Worm (Caenorhabditis elegans) whole organism, L4 larva: Measurements from ENCODE around the gene C31H1.5.
A peak's percentile ranks its signal among the peaks of the same experiment; 100 is the strongest.

ENCODE experiments used
- F10B5.3 ChIP-seq: sonication (generic microtip); optimal IDR thresholded peaks from 2 replicates; lab custom pipeline; 2016; ENCODE audit warnings: mild to moderate bottlenecking, missing genetic modification characterization, missing compliant biosample characterization
- F37D6.2 ChIP-seq: sonication (generic microtip); optimal IDR thresholded peaks from 2 replicates; lab custom pipeline; 2016; ENCODE audit warnings: mild to moderate bottlenecking, missing genetic modification characterization, missing compliant biosample characterization
- F44E2.7 ChIP-seq: fragments of 200-800 bp; sonication (Bioruptor generic); IDR thresholded peaks from 2 replicates; pipeline ENCODE4 v2.1.2; 2022; ENCODE audit warnings: missing genetic modification characterization, missing compliant biosample characterization
- Y48G9A.11 ChIP-seq: fragments of 200-800 bp; sonication (Bioruptor generic); IDR thresholded peaks from 2 replicates; pipeline ENCODE4 v1.3.6; 2022; ENCODE audit warnings: missing genetic modification reagents, missing genetic modification characterization, missing compliant biosample characterization
- Y75B8A.6 ChIP-seq: fragments of 200-800 bp; sonication (Bioruptor generic); IDR thresholded peaks from 2 replicates; pipeline ENCODE4 v1.3.6; 2022; ENCODE audit warnings: missing genetic modification reagents, missing genetic modification characterization, missing compliant biosample characterization
- ZK546.5 ChIP-seq, 2 experiments: sonication (generic microtip); optimal IDR thresholded peaks; 2 replicates each; lab custom pipeline; 2017; ENCODE audit warnings: missing biosample characterization in 2 of 2, missing genetic modification characterization in 2 of 2
- aly-2 ChIP-seq: sonication (generic microtip); optimal IDR thresholded peaks from 2 replicates; lab custom pipeline; 2018; ENCODE audit warnings: missing biosample characterization, missing genetic modification characterization
- ceh-20 ChIP-seq: fragments of 200-800 bp; sonication (Bioruptor generic); IDR thresholded peaks from 2 replicates; pipeline ENCODE4 v1.3.6; 2022; ENCODE audit warnings: missing genetic modification reagents, missing genetic modification characterization, missing compliant biosample characterization
- ceh-32 ChIP-seq: sonication (generic microtip); optimal IDR thresholded peaks from 2 replicates; lab custom pipeline; 2016; ENCODE audit warnings: mild to moderate bottlenecking, missing genetic modification characterization, missing compliant biosample characterization; ENCODE audit not compliant: poor library complexity
- ceh-62 ChIP-seq: sonication (generic microtip); optimal IDR thresholded peaks from 2 replicates; lab custom pipeline; 2017; ENCODE audit warnings: missing biosample characterization, missing genetic modification characterization
- ceh-82 ChIP-seq: sonication (generic microtip); optimal IDR thresholded peaks from 2 replicates; lab custom pipeline; 2017; ENCODE audit warnings: missing biosample characterization, missing genetic modification characterization
- cey-2 ChIP-seq: sonication (generic microtip); optimal IDR thresholded peaks from 3 replicates; lab custom pipeline; 2017; ENCODE audit warnings: missing genetic modification characterization, mild to moderate bottlenecking, missing compliant biosample characterization, antibody characterized with exemption, borderline replicate concordance; ENCODE audit not compliant: insufficient read depth
- ctbp-1 ChIP-seq: fragments of 200-800 bp; sonication (Bioruptor generic); IDR thresholded peaks from 2 replicates; pipeline ENCODE4 v1.3.6; 2022; ENCODE audit warnings: missing genetic modification reagents, missing genetic modification characterization, missing compliant biosample characterization
- daf-16 ChIP-seq, 3 experiments: sonication (generic microtip); optimal IDR thresholded peaks; 2 replicates each; lab custom pipeline; 2016 to 2017; ENCODE audit warnings: missing genetic modification characterization in 3 of 3, missing genetic modification reagents in 3 of 3, mild to moderate bottlenecking in 2 of 3, missing compliant biosample characterization in 2 of 3, missing biosample characterization in 1 of 3, moderate library complexity in 1 of 3
- dmd-6 ChIP-seq: fragments of 200-800 bp; sonication (Bioruptor generic); IDR thresholded peaks from 2 replicates; pipeline ENCODE4 v1.3.6; 2022; ENCODE audit warnings: missing genetic modification reagents, missing genetic modification characterization, missing compliant biosample characterization
- dpl-1 ChIP-seq: fragments of 150-350 bp; optimal IDR thresholded peaks from 2 replicates; lab custom pipeline; 2014; ENCODE audit warnings: missing biosample characterization, missing genetic modification reagents, missing genetic modification characterization
- egl-27 ChIP-seq: sonication (generic microtip); optimal IDR thresholded peaks from 3 replicates; lab custom pipeline; 2017; ENCODE audit warnings: missing biosample characterization, missing genetic modification reagents, missing genetic modification characterization
- gei-8 ChIP-seq: fragments of 200-800 bp; sonication (Bioruptor generic); optimal IDR thresholded peaks from 2 replicates; lab custom pipeline; 2018; ENCODE audit warnings: mild to moderate bottlenecking, missing genetic modification characterization, missing compliant biosample characterization
- hif-1 ChIP-seq, 2 experiments: sonication (generic microtip); optimal IDR thresholded peaks; 2 replicates each; lab custom pipeline; 2016 to 2017; ENCODE audit warnings: missing compliant biosample characterization in 2 of 2, missing genetic modification characterization in 2 of 2, missing genetic modification reagents in 2 of 2, missing genotype in 2 of 2, mild to moderate bottlenecking in 1 of 2
- hlh-11 ChIP-seq: fragments of 200-800 bp; sonication (Bioruptor generic); optimal IDR thresholded peaks from 2 replicates; lab custom pipeline; 2018; ENCODE audit warnings: mild to moderate bottlenecking, missing genetic modification characterization, missing compliant biosample characterization
- hmg-1.1 ChIP-seq: fragments of 200-800 bp; sonication (Bioruptor generic); IDR thresholded peaks from 2 replicates; pipeline ENCODE4 v1.3.6; 2022; ENCODE audit warnings: missing genetic modification reagents, missing genetic modification characterization, missing compliant biosample characterization
- jun-1 ChIP-seq: fragments of 150-350 bp; optimal IDR thresholded peaks from 2 replicates; lab custom pipeline; 2014; ENCODE audit warnings: missing biosample characterization, missing genetic modification reagents, missing genetic modification characterization
- lin-1 ChIP-seq: fragments of 200-800 bp; sonication (Bioruptor generic); IDR thresholded peaks from 2 replicates; pipeline ENCODE4 v1.3.6; 2022; ENCODE audit warnings: missing genetic modification reagents, missing genetic modification characterization, missing compliant biosample characterization
- lin-39 ChIP-seq: fragments of 150-350 bp; optimal IDR thresholded peaks from 2 replicates; lab custom pipeline; 2014; ENCODE audit warnings: missing biosample characterization, missing genetic modification reagents, missing genetic modification characterization
- lir-3 ChIP-seq: sonication (generic microtip); optimal IDR thresholded peaks from 2 replicates; lab custom pipeline; 2016; ENCODE audit warnings: mild to moderate bottlenecking, missing genetic modification characterization, missing compliant biosample characterization
- madf-5 ChIP-seq, 2 experiments: fragments of 200-800 bp; sonication (Bioruptor generic); IDR thresholded peaks; 2 replicates each; pipeline ENCODE4 v1.3.6; 2022; ENCODE audit warnings: missing compliant biosample characterization in 2 of 2, missing genetic modification characterization in 2 of 2
- madf-9 ChIP-seq: fragments of 200-800 bp; sonication (Bioruptor generic); conservative IDR thresholded peaks from 2 replicates; pipeline ENCODE4 v1.3.6; 2022; ENCODE audit warnings: missing genetic modification reagents, missing genetic modification characterization, missing compliant biosample characterization
- mdt-29 ChIP-seq: fragments of 200-800 bp; sonication (Bioruptor generic); IDR thresholded peaks from 2 replicates; pipeline ENCODE4 v1.3.6; 2022; ENCODE audit warnings: missing genetic modification reagents, missing genetic modification characterization, missing compliant biosample characterization
- mep-1 ChIP-seq: fragments of 150-350 bp; sonication (generic microtip); optimal IDR thresholded peaks from 3 replicates; lab custom pipeline; 2014; ENCODE audit warnings: missing biosample characterization, missing genetic modification characterization
- mxl-2 ChIP-seq: fragments of 200-800 bp; sonication (Bioruptor generic); conservative IDR thresholded peaks from 2 replicates; pipeline ENCODE4 v1.3.6; 2022; ENCODE audit warnings: missing genetic modification reagents, missing genetic modification characterization, missing compliant biosample characterization
- nhr-10 ChIP-seq: fragments of 150-350 bp; optimal IDR thresholded peaks from 2 replicates; lab custom pipeline; 2014; ENCODE audit warnings: missing biosample characterization, missing genetic modification characterization
- nhr-237 ChIP-seq: sonication (generic microtip); optimal IDR thresholded peaks from 2 replicates; lab custom pipeline; 2017; ENCODE audit warnings: missing biosample characterization, missing genetic modification characterization
- nhr-28 ChIP-seq: fragments of 150-350 bp; optimal IDR thresholded peaks from 2 replicates; lab custom pipeline; 2014; ENCODE audit warnings: missing biosample characterization, missing genetic modification characterization
- nhr-42 ChIP-seq: fragments of 200-800 bp; sonication (Bioruptor generic); IDR thresholded peaks from 2 replicates; pipeline ENCODE4 v1.3.6; 2022; ENCODE audit warnings: missing genetic modification characterization, missing compliant biosample characterization
- nhr-77 ChIP-seq: fragments of 150-350 bp; optimal IDR thresholded peaks from 2 replicates; lab custom pipeline; 2014; ENCODE audit warnings: missing biosample characterization, missing genetic modification characterization
- php-3 ChIP-seq: fragments of 200-800 bp; sonication (Bioruptor generic); IDR thresholded peaks from 2 replicates; pipeline ENCODE4 v1.3.6; 2022; ENCODE audit warnings: missing genetic modification reagents, missing genetic modification characterization, missing compliant biosample characterization
- snpc-1.2 ChIP-seq: fragments of 200-800 bp; sonication (Bioruptor generic); IDR thresholded peaks from 2 replicates; pipeline ENCODE4 v1.3.6; 2022; ENCODE audit warnings: missing genetic modification reagents, missing genetic modification characterization, missing compliant biosample characterization
- snpc-4 ChIP-seq: fragments of 150-350 bp; optimal IDR thresholded peaks from 2 replicates; lab custom pipeline; 2014; ENCODE audit warnings: missing biosample characterization, missing genetic modification characterization
- spr-3 ChIP-seq: fragments of 200-800 bp; sonication (Bioruptor generic); optimal IDR thresholded peaks from 2 replicates; lab custom pipeline; 2018; ENCODE audit warnings: mild to moderate bottlenecking, missing genetic modification characterization, missing compliant biosample characterization
- unc-39 ChIP-seq: sonication (generic microtip); optimal IDR thresholded peaks from 2 replicates; lab custom pipeline; 2017; ENCODE audit warnings: missing biosample characterization, missing genetic modification characterization
- unc-62 ChIP-seq, 3 experiments: fragments of 150-350 bp in 1 of 3; sonication (generic microtip); optimal IDR thresholded peaks in 2 of 3; peaks in 1 of 3; 1 replicate in 1 of 3; 2 replicates in 2 of 3; lab custom pipeline; 2014 to 2017; ENCODE audit warnings: missing biosample characterization in 3 of 3, missing genetic modification characterization in 3 of 3, missing genetic modification reagents in 3 of 3, missing genotype in 1 of 3
- vab-7 ChIP-seq: fragments of 200-800 bp; sonication (Bioruptor generic); IDR thresholded peaks from 2 replicates; pipeline ENCODE4 v1.3.6; 2022; ENCODE audit warnings: missing genetic modification reagents, missing genetic modification characterization, missing compliant biosample characterization
- zag-1 ChIP-seq: fragments of 150-350 bp; optimal IDR thresholded peaks from 2 replicates; lab custom pipeline; 2014; ENCODE audit warnings: missing biosample characterization, missing genetic modification characterization
- zfp-3 ChIP-seq: fragments of 200-800 bp; sonication (Bioruptor generic); conservative IDR thresholded peaks from 2 replicates; pipeline ENCODE4 v1.3.6; 2022; ENCODE audit warnings: missing genetic modification reagents, missing genetic modification characterization, missing compliant biosample characterization
- zip-11 ChIP-seq: fragments of 200-800 bp; sonication (Bioruptor generic); IDR thresholded peaks from 2 replicates; pipeline ENCODE4 v1.3.6; 2022; ENCODE audit warnings: missing genetic modification characterization, missing compliant biosample characterization
- ztf-11 ChIP-seq: fragments of 150-350 bp; optimal IDR thresholded peaks from 2 replicates; lab custom pipeline; 2014; ENCODE audit warnings: missing biosample characterization, missing genetic modification characterization
- ztf-7 ChIP-seq: fragments of 150-350 bp; optimal IDR thresholded peaks from 2 replicates; lab custom pipeline; 2014; ENCODE audit warnings: missing biosample characterization, missing genetic modification characterization

Gene C31H1.5

DNA sequence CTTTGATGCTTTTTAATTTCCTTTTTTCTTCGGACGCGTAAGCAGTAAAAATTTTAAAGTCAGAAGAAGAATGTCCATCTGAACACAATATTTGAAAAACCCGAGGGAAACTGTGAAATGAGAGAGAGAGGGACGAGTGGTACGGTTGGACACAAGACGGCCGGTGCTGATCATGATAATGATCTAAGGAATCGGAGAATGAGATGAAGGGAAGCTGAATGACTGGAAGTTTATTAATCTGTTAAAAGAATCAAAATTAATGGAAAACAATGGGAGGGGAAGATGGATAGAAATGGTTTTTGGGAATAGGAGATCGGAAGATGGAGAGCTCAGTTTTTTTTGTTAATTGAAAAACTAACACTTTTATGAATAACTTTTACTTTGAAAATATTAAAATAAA lies 37.9 kb downstream of the C31H1.5 start:
- no peak for TF ChIP-seq dmd-6 (GFP tag; lab: Robert Waterston, UW)
- no peak for TF ChIP-seq ZK546.5 (tag; optimal IDR thresholded peaks at IDR 0.05; lab: Kevin White, UChicago)
- no peak for TF ChIP-seq ztf-7 (tag; lab: Kevin White, UChicago)
- no peak for TF ChIP-seq spr-3 (GFP tag; lab: Kevin White, UChicago)

DNA sequence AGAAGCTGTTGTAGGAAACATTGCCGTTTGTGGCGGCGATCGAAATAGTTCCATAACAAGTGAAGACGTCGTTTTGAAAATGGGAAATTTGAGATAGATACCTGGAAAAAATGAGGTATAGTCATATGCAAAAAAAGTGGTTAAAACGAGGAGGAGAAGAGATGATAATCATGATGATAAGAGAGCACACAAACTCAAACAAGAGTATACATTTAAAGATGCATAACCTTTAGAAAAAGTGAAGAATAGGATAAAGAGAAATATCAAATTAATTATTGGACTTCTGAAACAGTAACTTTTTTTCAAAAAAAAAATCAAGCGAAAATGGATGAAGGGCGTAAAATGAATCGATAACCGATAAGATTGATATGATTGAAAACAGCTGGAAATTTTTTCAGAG lies 38.8 kb downstream of the C31H1.5 start, which contains the start of gene nhr-46:
Gene nhr-46, minus strand, starts transcription at position 101 of the 400 bp plus-strand sequence.
- TF ChIP-seq nhr-42 (GFP tag; lab: Robert Waterston, UW) (no peak), Y75B8A.6 (GFP tag; lab: Robert Waterston, UW) (no peak), F44E2.7 (GFP tag; lab: Robert Waterston, UW) (no peak), snpc-4 (tag; lab: Kevin White, UChicago) (no peak), nhr-237 (no peak), madf-9 (GFP tag; lab: Robert Waterston, UW) (no peak), lin-39 (no peak)

DNA sequence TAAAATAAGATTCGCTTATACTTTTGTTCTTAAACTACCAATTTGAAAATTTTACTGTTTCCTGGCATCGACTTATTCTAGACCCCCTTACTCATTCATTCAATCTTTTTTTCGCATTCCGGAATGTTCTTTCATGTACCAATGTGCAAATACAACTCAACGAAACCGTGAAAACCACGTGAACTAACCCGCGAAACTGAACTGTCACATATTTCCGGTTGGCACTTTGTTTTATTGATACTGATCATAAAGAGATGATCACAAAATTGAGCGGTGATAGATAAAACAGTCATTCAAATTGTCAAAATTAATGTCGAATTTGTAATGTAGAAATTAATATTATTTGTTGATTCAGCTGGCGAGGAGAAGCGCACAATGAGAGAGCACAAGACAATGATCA lies 40.7 kb downstream of the C31H1.5 start:
- TF ChIP-seq F37D6.2 (tag; lab: Kevin White, UChicago) (no peak), unc-62 (GFP tag; optimal IDR thresholded peaks at IDR 0.05 in 1 of 2; lab: Kevin White, UChicago) (peak; percentile 54 to 70), unc-62 (tag; optimal IDR thresholded peaks at IDR 0.05; lab: Kevin White, UChicago) (no peak), lin-1 (GFP tag; lab: Robert Waterston, UW) (peak; percentile 88), jun-1 (tag; lab: Kevin White, UChicago) (no peak), mdt-29 (GFP tag; lab: Robert Waterston, UW) (peak; percentile 23; the same call in 1 of the 2 replicates), hlh-11 (peak; percentile 80), vab-7 (GFP tag; lab: Robert Waterston, UW) (0 out of 2 replicates have a peak, but pooled peaks have one; percentile 14), zag-1 (tag; lab: Kevin White, UChicago) (no peak), snpc-1.2 (GFP tag; lab: Robert Waterston, UW) (no peak), nhr-10 (no peak), daf-16 (GFP tag; optimal IDR thresholded peaks at IDR 0.05; lab: Kevin White, UChicago) (peak in 1 of 2 experiments; percentile 35), daf-16 (tag; optimal IDR thresholded peaks at IDR 0.05; lab: Kevin White, UChicago) (peak; percentile 86), ztf-11 (tag; lab: Kevin White, UChicago) (no peak), aly-2 (no peak), lir-3 (tag; lab: Kevin White, UChicago) (no peak), unc-39 (tag; lab: Kevin White, UChicago) (no peak), Y48G9A.11 (GFP tag; lab: Robert Waterston, UW) (no peak), nhr-77 (peak; percentile 26), ceh-32 (tag; lab: Kevin White, UChicago) (no peak), mep-1 (no peak), zfp-3 (GFP tag; lab: Robert Waterston, UW) (no peak), ceh-62 (no peak), ceh-82 (tag; lab: Kevin White, UChicago) (no peak), mxl-2 (GFP tag; lab: Robert Waterston, UW) (peak; percentile 94), hif-1 (tag; optimal IDR thresholded peaks at IDR 0.05; lab: Kevin White, UChicago) (no peak), spr-3 (GFP tag; lab: Kevin White, UChicago) (no peak), nhr-42 (GFP tag; lab: Robert Waterston, UW) (no peak), dpl-1 (GFP tag; lab: Kevin White, UChicago) (peak; percentile 1), ctbp-1 (GFP tag; lab: Robert Waterston, UW) (no peak), cey-2 (no peak), nhr-28 (tag; lab: Kevin White, UChicago) (peak; percentile 56), php-3 (GFP tag; lab: Robert Waterston, UW) (peak; percentile 93), ceh-20 (GFP tag; lab: Robert Waterston, UW) (no peak), egl-27 (tag; lab: Kevin White, UChicago) (no peak), F10B5.3 (no peak), zip-11 (GFP tag; lab: Robert Waterston, UW) (no peak), gei-8 (GFP tag; lab: Kevin White, UChicago) (no peak), Y75B8A.6 (GFP tag; lab: Robert Waterston, UW) (no peak), hmg-1.1 (GFP tag; lab: Robert Waterston, UW) (no peak), madf-5 (GFP tag; IDR thresholded peaks at IDR 0.05; lab: Robert Waterston, UW) (no peak)
